Fruit fly (Drosophila melanogaster): Measurements from ENCODE around the gene Irp-1B.

Irp-1B gene

DNA sequence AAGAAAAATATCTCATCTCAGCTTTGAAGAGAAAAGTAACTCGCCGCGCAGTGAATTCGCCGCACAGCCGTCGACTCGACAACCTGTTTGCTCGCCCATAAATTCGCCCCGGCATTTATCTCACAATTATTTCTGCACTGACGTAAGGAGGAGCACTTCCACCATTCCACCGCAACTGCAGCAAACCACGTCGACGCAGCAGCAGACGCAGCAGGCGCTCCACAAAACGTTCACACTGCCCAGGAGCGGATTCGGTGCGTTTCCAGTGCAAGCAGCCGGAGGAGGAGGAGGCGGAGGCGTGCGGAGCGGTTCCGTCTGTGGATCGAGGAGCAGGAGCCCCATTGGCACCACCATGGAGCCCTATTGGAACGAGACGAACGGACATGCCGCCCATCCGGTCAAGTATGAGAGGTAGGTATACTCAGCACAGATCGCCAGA is 23.6 kb downstream of the Irp-1B start:
- TF ChIP-seq insv (optimal IDR thresholded peaks at IDR 0.05) (no peak), ttk (optimal IDR thresholded peaks at IDR 0.05) (no peak), psq (optimal IDR thresholded peaks at IDR 0.05) (no peak)

DNA sequence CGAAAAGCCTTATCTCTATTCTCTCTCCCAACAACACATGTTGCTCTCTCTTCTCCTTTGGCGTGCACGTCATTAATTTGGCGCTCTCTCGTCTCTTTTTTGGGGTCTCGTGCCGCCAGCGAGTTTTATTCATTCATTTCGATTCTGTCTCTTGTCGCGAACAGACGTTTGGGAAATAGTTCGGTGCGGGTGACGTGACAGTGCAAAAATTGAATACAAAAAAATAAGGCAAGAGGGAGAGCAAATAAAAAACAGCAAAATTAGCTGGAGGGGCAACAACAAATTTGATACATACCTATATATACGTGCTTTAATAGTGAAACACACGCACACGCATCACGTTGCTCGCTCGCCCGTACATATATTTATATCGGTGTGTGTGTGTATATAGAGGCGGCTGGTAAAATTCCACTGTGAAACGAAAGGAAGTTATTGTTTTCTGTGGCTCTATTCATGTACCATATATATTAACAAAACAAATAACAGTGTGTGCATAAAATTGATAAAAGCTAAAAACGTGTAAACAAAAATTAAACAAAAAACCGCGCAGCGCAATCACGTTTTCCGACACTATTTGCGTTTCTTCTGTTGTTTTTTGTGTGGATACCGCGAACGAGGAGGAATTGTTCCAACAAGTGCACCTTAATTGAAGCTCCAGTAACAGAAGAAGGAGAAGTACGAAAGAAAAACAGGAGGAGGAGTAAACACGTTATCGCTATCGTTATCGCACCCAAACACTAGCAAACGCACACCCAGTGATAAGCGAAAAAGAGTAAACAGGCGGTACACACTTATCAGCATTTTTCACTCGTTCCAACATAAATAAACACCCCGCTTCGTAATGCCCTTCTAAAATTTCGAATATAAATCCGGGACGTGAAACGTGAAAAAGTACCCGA is 24.3 kb downstream of the Irp-1B start, which contains the start of gene cwo:
cwo (plus strand) TSS at position 131 of the 899 bp plus-strand sequence.
- TF ChIP-seq Sin3A (optimal IDR thresholded peaks at IDR 0.05): no peak
- no peak for TF ChIP-seq psq (optimal IDR thresholded peaks at IDR 0.05)

DNA sequence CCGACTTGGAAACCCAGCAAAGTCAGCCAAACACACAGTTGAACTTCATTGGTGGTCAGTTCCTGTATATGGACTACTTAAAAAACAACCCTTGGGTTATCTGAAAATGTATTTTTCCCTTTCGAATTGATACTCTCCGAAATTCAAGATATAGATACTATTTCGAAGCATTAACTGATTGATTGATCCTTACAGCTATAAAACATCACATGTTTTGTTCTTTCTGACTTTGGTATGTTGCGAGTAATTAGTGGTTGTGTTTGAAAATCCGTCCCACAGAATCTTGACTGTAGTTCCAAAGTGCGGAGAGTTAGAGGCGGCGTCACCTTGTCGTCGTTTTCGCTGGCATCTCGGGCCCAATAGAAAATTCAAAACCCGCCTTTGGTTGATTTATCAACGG is 32.6 kb downstream of the Irp-1B start:
- no peak for TF ChIP-seq psq (optimal IDR thresholded peaks at IDR 0.05)
- TF ChIP-seq insv (optimal IDR thresholded peaks at IDR 0.05): no peak
- no peak for TF ChIP-seq h (optimal IDR thresholded peaks at IDR 0.05)
- no peak for TF ChIP-seq ttk (optimal IDR thresholded peaks at IDR 0.05)
- no peak for TF ChIP-seq Sin3A (optimal IDR thresholded peaks at IDR 0.05)
- TF ChIP-seq Myc (optimal IDR thresholded peaks at IDR 0.05): no peak

DNA sequence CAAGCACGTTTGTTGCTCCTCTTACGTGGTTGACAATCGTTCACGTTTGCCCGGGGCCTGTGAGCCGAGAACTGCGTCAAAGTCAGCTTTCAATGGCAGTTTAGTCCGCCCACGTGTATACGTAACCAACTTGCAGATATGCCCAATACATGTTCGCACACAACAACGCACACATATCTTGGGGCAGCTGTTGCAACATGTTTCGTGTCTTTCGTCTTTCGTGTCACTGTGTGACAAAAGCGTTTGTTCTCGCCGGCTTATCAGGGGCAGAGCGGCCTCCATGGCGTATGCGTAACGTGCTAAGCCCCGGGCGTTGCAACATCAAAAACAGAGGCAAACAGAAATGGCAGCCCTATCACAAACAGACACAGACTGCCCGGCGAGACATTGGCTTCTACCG is 33.3 kb downstream of the Irp-1B start:
- TF ChIP-seq ttk (optimal IDR thresholded peaks at IDR 0.05) (no peak), psq (optimal IDR thresholded peaks at IDR 0.05) (no peak), Sin3A (optimal IDR thresholded peaks at IDR 0.05) (no peak), Myc (optimal IDR thresholded peaks at IDR 0.05) (no peak), insv (optimal IDR thresholded peaks at IDR 0.05) (no peak), h (optimal IDR thresholded peaks at IDR 0.05) (no peak)

DNA sequence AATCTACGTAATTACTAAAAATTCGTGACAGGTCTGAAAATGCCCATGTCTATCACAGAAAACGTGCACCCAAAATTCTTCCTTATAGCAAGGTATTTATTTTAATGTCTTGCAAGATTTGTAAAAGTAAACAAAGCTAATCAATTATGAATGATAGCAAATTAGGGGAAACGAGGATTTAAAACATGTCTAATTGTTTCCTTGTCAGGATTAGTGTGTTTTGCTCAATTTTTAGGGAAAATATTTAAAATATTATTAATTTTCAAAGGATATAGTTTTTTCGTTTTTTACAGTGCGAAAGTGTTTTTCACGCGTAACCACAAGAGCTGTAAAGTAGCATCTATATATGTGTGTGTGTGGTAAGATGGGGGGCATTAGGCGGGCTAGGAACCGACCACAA is 33.7 kb downstream of the Irp-1B start:
- TF ChIP-seq insv (optimal IDR thresholded peaks at IDR 0.05) (no peak), Myc (optimal IDR thresholded peaks at IDR 0.05) (no peak), psq (optimal IDR thresholded peaks at IDR 0.05) (no peak), Sin3A (optimal IDR thresholded peaks at IDR 0.05) (no peak), ttk (optimal IDR thresholded peaks at IDR 0.05) (no peak), h (optimal IDR thresholded peaks at IDR 0.05) (no peak)

DNA sequence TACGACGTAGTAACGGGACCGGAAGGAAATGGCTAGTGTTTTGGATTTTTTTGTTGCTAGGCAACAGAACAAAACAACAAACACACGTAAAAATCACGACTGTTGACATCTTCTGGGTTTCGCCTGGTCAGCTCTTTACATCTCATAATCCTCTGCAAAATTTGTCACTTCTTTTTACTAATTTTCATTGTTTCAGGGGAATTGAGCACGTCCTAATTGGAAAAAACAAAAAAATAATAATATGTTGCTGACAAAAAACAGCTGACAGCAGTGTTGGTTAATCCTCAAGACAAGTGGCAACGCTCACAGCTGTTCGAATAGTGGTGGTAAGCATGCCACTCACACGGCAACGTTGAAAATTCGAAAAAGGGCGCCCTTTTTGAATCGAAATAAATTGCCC is 34.8 kb downstream of the Irp-1B start, which contains the start of gene Rfx:
Rfx (minus strand) TSS at position 220 of the 400 bp plus-strand sequence.
- TF ChIP-seq Sin3A (optimal IDR thresholded peaks at IDR 0.05): no peak
- TF ChIP-seq insv (optimal IDR thresholded peaks at IDR 0.05): no peak
- no peak for TF ChIP-seq psq (optimal IDR thresholded peaks at IDR 0.05)
- no peak for TF ChIP-seq ttk (optimal IDR thresholded peaks at IDR 0.05)
- TF ChIP-seq h (optimal IDR thresholded peaks at IDR 0.05): no peak
- no peak for TF ChIP-seq Myc (optimal IDR thresholded peaks at IDR 0.05)

DNA sequence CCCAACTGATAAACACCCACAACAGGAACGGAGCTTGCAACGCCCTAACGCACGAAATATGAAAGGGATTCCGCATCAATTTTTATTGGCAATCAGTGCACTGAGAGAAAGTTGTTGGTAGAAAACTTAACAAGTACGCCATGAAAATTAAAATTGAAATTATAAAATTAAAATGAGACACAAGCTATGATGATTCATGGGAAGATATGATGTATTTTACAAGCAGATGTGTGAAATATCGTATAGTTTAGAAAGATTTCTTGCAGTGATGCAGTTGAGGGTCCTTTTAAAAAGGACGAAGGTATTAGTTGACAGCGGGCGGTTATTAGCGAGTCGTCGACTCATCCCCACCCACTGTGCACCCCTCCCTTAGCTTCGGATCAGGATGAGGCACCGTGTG is 42.2 kb downstream of the Irp-1B start:
- TF ChIP-seq insv (optimal IDR thresholded peaks at IDR 0.05): no peak
- TF ChIP-seq h (optimal IDR thresholded peaks at IDR 0.05): no peak
- TF ChIP-seq psq (optimal IDR thresholded peaks at IDR 0.05): no peak
- TF ChIP-seq Myc (optimal IDR thresholded peaks at IDR 0.05): no peak
- TF ChIP-seq ttk (optimal IDR thresholded peaks at IDR 0.05): no peak
- TF ChIP-seq Sin3A (optimal IDR thresholded peaks at IDR 0.05): no peak

DNA sequence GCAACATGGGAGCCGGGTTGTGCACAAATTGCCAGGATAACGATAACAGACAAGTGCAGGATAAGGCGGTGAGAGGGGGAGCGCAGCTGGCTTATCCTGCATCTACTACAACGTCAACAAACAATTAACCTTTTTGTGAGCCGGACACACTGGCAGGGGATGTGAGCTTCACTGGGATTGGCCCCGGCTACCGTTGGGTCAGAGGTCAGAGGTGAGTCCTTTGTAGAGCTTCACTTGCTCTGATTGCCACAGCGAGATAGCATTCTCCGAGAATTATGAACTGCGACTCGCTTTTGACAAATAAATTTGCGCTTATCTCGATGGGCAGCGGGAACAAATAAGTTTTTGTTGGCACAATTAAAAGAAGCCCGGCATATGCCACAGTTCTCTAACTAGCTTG is 42.9 kb downstream of the Irp-1B start:
- TF ChIP-seq psq (optimal IDR thresholded peaks at IDR 0.05) (no peak), Sin3A (optimal IDR thresholded peaks at IDR 0.05) (no peak), h (optimal IDR thresholded peaks at IDR 0.05) (no peak), ttk (optimal IDR thresholded peaks at IDR 0.05) (no peak), insv (optimal IDR thresholded peaks at IDR 0.05) (no peak), Myc (optimal IDR thresholded peaks at IDR 0.05) (no peak)

DNA sequence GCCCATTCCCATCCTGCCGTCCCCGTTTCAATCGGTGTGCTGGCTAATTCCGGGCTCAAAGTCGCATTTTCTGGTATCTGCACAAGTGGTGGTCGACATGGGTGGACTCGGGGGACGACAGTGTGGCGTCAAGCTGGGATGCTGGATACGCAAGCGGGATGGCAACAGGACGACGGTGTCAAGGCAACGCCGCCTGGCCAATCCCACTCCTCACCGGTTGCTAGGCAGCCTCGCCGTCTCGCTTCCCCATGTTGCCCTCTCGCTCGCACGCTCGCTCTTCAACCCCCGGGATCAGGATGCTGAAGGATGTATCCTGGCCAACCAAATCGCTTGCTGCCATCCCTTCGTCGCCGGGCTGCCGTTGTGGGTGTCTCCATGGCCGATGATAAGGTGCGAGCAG is 44.4 kb downstream of the Irp-1B start:
- no peak for TF ChIP-seq psq (optimal IDR thresholded peaks at IDR 0.05)

DNA sequence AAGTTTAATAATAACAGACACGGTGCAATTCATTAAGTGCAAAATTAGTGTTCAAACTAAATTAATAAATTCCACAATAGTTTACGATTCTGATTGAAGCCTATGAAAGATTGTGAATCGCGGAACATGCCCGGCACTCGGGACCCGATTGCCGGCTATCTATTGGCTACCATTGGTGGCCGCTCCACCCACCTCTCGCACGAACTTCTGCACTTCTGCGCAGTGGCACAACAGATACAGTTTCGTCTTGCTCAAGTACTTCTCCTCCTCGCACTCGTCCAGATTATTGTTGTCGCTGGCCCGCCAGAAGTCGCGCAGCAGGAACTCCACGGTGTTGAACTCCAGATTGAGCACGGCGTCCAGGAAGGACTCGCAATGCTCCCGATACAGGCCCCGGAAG is 48.4 kb downstream of the Irp-1B start:
- no peak for TF ChIP-seq h (optimal IDR thresholded peaks at IDR 0.05)
- TF ChIP-seq ttk (optimal IDR thresholded peaks at IDR 0.05): no peak
- no peak for TF ChIP-seq insv (optimal IDR thresholded peaks at IDR 0.05)
- TF ChIP-seq Myc (optimal IDR thresholded peaks at IDR 0.05): no peak
- no peak for TF ChIP-seq psq (optimal IDR thresholded peaks at IDR 0.05)
- TF ChIP-seq Sin3A (optimal IDR thresholded peaks at IDR 0.05): no peak

Data from Kc167 (cell line).